Worm (Caenorhabditis elegans) whole organism, early embryonic: ENCODE data around the gene F14H3.3.

Source experiments
- B0310.2 ChIP-seq: sonication (generic microtip); optimal IDR thresholded peaks from 2 replicates; lab custom pipeline; 2016; ENCODE audit warnings: mild to moderate bottlenecking, missing genetic modification characterization, missing compliant biosample characterization
- F13C5.2 ChIP-seq: sonication (generic microtip); optimal IDR thresholded peaks from 2 replicates; lab custom pipeline; 2017; ENCODE audit warnings: mild to moderate bottlenecking, missing genetic modification characterization, inconsistent platforms, missing compliant biosample characterization
- aly-1 ChIP-seq: sonication (generic microtip); optimal IDR thresholded peaks from 2 replicates; lab custom pipeline; 2016; ENCODE audit warnings: missing genetic modification characterization, missing compliant biosample characterization
- ama-1 ChIP-seq: fragments of 150-350 bp; optimal IDR thresholded peaks from 2 replicates; lab custom pipeline; 2014
- ceh-13 ChIP-seq: fragments of 200-800 bp; sonication (Bioruptor generic); optimal IDR thresholded peaks from 2 replicates; lab custom pipeline; 2018; ENCODE audit warnings: mild to moderate bottlenecking, missing genetic modification characterization, missing compliant biosample characterization
- ceh-36 ChIP-seq: sonication (generic microtip); optimal IDR thresholded peaks from 2 replicates; lab custom pipeline; 2016; ENCODE audit warnings: missing genetic modification characterization, inconsistent platforms, missing compliant biosample characterization
- ets-7 ChIP-seq: sonication (generic microtip); optimal IDR thresholded peaks from 2 replicates; lab custom pipeline; 2016; ENCODE audit warnings: missing genotype, missing genetic modification characterization, missing compliant biosample characterization
- flt-1 ChIP-seq: fragments of 200-800 bp; sonication (Bioruptor generic); IDR thresholded peaks from 2 replicates; pipeline ENCODE4 v1.3.6; 2022; ENCODE audit warnings: missing genetic modification characterization, missing compliant biosample characterization
- hmbx-1 ChIP-seq: sonication (generic microtip); optimal IDR thresholded peaks from 2 replicates; lab custom pipeline; 2016; ENCODE audit warnings: mild to moderate bottlenecking, missing genetic modification characterization, missing compliant biosample characterization
- hmg-4 ChIP-seq: fragments of 200-800 bp; sonication (Bioruptor generic); optimal IDR thresholded peaks from 2 replicates; lab custom pipeline; 2018; ENCODE audit warnings: mild to moderate bottlenecking, missing genetic modification characterization, missing compliant biosample characterization
- hnd-1 ChIP-seq: sonication (generic microtip); optimal IDR thresholded peaks from 2 replicates; lab custom pipeline; 2016; ENCODE audit warnings: missing genetic modification characterization, missing compliant biosample characterization
- pes-1 ChIP-seq: fragments of 200-800 bp; sonication (Bioruptor generic); IDR thresholded peaks from 2 replicates; pipeline ENCODE4 v1.3.6; 2022; ENCODE audit warnings: missing genetic modification reagents, missing genetic modification characterization, missing compliant biosample characterization
- scrt-1 ChIP-seq: fragments of 200-800 bp; sonication (Bioruptor generic); IDR thresholded peaks from 2 replicates; pipeline ENCODE4 v1.3.6; 2022; ENCODE audit warnings: missing genetic modification characterization, missing compliant biosample characterization
- sea-1 ChIP-seq: fragments of 200-800 bp; sonication (Bioruptor generic); conservative IDR thresholded peaks from 2 replicates; pipeline ENCODE4 v1.3.6; 2022; ENCODE audit warnings: missing genetic modification characterization, missing compliant biosample characterization
- tbx-11 ChIP-seq: fragments of 200-800 bp; sonication (Bioruptor generic); IDR thresholded peaks from 2 replicates; pipeline ENCODE4 v1.3.6; 2022; ENCODE audit warnings: missing genetic modification characterization, missing compliant biosample characterization
- tbx-37 ChIP-seq: fragments of 200-800 bp; sonication (Bioruptor generic); conservative IDR thresholded peaks from 2 replicates; pipeline ENCODE4 v1.3.6; 2022; ENCODE audit warnings: missing genetic modification reagents, missing genetic modification characterization, missing compliant biosample characterization
- tra-4 ChIP-seq: sonication (generic microtip); optimal IDR thresholded peaks from 2 replicates; lab custom pipeline; 2017; ENCODE audit warnings: missing genetic modification characterization, missing compliant biosample characterization

The F14H3.3 gene

DNA sequence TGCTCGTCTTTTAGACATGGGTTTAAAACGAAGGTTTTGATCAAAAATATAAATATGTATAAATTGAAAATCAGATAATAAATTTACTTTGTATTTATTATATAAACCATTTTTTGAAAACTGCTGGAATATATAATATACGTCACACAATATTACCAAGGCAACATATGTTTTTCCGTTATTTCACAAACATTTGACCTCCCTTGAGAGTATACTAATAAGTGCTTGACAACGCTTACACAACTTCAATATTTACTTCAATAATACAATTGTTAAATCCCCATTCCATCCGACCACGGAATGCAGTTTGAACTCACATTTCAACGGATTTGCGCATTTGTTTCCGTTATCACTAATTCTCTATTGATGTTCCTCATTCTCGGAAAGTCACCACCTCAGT lies 5.8 kb downstream of the F14H3.3 start, which contains the start of gene str-198:
str-198 (plus strand) TSS at position 301 of the 400 bp plus-strand sequence.
- TF ChIP-seq tra-4 (tag; lab: Kevin White, UChicago) (no peak), hmbx-1 (tag; lab: Kevin White, UChicago) (no peak)

DNA sequence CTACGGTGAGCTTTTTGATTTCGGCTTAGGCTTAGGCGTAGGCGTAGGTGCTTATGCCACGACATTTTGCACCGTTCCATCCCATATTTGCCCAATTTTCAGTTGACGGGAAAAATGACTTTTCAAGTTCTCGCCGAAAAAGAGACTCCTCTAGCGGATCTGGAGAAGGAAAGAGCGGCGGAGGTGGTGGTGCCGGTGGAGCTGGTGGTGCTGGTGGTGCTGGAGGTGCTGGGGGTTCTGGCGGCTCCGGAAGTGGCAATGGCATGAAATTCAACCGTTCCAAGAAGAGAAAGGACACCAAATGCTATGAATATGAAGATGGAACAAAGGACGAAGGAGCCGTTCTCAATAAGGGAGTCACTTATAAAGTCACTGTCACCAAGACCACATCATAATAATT lies 6.2 kb downstream of the F14H3.3 start:
- TF ChIP-seq ama-1 (lab: Kevin White, UChicago), result no peak
- TF ChIP-seq hnd-1, result no peak
- TF ChIP-seq ceh-36 (tag; lab: Kevin White, UChicago), result no peak
- TF ChIP-seq tbx-11 (GFP tag; lab: Robert Waterston, UW), result 0 out of 2 replicates have a peak, but pooled peaks have one; percentile 7

DNA sequence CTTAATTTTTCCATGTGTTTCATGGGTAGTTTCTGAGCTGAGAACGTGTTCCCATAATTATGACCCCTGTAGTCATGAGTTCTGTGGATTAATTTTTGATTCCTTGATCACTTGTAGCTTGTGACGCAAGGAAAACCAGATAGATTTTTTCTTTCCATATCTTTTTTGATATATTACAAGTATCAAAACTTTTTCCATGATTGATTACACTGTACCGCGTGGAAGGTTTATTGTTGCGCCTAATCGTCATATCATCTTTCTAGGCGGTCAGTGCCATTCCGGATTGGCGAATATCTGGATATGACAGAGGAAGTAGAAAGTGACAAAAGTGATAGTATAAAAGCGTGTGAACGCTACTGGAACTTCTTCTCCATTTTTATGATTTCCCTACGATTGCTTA lies 6.7 kb downstream of the F14H3.3 start, which contains the start of gene ZK285.2:
ZK285.2 (plus strand) TSS at position 301 of the 400 bp plus-strand sequence.
- TF ChIP-seq ets-7 (tag; lab: Kevin White, UChicago) (no peak), ama-1 (lab: Kevin White, UChicago) (no peak), tbx-11 (GFP tag; lab: Robert Waterston, UW) (no peak), pes-1 (no peak), hmg-4 (GFP tag; lab: Kevin White, UChicago) (no peak), tbx-37 (no peak), tra-4 (tag; lab: Kevin White, UChicago) (no peak), flt-1 (no peak), F13C5.2 (tag; lab: Kevin White, UChicago) (no peak), sea-1 (GFP tag; lab: Robert Waterston, UW) (no peak), scrt-1 (no peak)

DNA sequence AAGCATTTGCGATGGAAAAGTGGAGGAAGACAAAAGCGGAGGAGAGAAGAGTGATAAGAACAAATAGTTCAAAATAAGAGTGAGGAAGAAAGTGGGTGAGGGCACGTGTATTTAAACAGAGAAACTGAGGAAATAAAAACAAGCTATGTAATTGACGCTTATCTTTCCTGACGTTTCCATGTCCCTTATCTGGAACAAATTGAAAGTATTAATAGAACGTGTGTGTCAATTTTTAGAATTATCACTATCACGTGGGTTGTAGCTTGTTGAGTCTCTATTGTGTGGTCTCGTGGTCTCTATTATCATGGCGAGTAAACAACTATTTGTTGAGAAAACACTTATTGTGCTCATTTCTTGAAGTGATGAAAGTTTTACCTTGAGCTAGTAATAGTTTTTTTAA lies 7.4 kb downstream of the F14H3.3 start, which contains the start of gene T10C6.15:
T10C6.15 (minus strand) TSS at position 104 of the 400 bp plus-strand sequence.
- TF ChIP-seq ama-1 (lab: Kevin White, UChicago) (no peak), hmg-4 (GFP tag; lab: Kevin White, UChicago) (no peak), scrt-1 (no peak), F13C5.2 (tag; lab: Kevin White, UChicago) (no peak), ceh-13 (GFP tag; lab: Kevin White, UChicago) (no peak), pes-1 (no peak), tra-4 (tag; lab: Kevin White, UChicago) (no peak), ets-7 (tag; lab: Kevin White, UChicago) (no peak), sea-1 (GFP tag; lab: Robert Waterston, UW) (no peak), tbx-37 (no peak), aly-1 (no peak), flt-1 (no peak), ceh-36 (tag; lab: Kevin White, UChicago) (no peak), B0310.2 (no peak), hmbx-1 (tag; lab: Kevin White, UChicago) (no peak), hnd-1 (no peak), tbx-11 (GFP tag; lab: Robert Waterston, UW) (no peak)

DNA sequence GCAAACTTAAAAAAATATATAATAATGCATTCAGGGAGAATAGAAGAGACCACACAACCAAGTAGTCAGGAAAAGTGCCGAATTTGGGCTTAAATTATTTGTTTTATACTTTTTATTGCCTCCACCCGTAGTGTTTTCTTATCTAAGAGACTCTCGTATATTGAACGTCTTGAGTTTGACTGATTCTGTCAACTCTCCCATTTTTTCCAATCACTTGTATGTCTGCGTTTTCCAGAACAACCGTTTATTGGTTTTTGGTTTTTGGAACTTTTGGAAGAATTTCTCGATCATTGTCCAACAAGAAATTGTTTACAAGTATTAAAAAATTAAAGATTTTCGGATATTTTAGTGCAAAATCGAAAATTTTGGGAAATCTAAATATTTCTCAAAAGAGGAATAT lies 9.6 kb downstream of the F14H3.3 start:
- TF ChIP-seq hnd-1, result no peak
- no peak for TF ChIP-seq tbx-37
- no peak for TF ChIP-seq B0310.2
- TF ChIP-seq scrt-1, result no peak
- no peak for TF ChIP-seq ama-1 (lab: Kevin White, UChicago)
- no peak for TF ChIP-seq F13C5.2 (tag; lab: Kevin White, UChicago)
- no peak for TF ChIP-seq ceh-13 (GFP tag; lab: Kevin White, UChicago)
- TF ChIP-seq ceh-36 (tag; lab: Kevin White, UChicago), result no peak
- no peak for TF ChIP-seq aly-1
- no peak for TF ChIP-seq hmg-4 (GFP tag; lab: Kevin White, UChicago)
- no peak for TF ChIP-seq pes-1
- no peak for TF ChIP-seq ets-7 (tag; lab: Kevin White, UChicago)
- TF ChIP-seq tra-4 (tag; lab: Kevin White, UChicago), result no peak
- no peak for TF ChIP-seq sea-1 (GFP tag; lab: Robert Waterston, UW)
- no peak for TF ChIP-seq tbx-11 (GFP tag; lab: Robert Waterston, UW)

DNA sequence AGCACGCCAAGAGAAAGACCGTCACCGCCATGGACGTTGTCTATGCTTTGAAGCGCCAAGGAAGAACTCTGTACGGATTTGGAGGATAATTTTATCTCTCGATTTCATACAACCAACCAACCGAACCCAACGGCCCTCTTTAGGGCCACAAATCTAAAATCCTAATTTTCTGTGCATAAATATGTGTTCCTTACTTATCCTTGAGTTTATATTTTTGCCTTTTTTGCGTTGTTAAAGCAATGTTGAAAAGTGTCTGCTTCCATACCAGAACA lies 10.6 kb downstream of the F14H3.3 start:
- TF ChIP-seq hnd-1 (no peak), hmg-4 (GFP tag; lab: Kevin White, UChicago) (no peak), ama-1 (lab: Kevin White, UChicago) (peak; percentile 83), tbx-11 (GFP tag; lab: Robert Waterston, UW) (0 out of 2 replicates have a peak, but pooled peaks have one; percentile 1), aly-1 (peak; percentile 81), B0310.2 (peak; percentile 32), scrt-1 (no peak), ceh-36 (tag; lab: Kevin White, UChicago) (peak; percentile 3)

DNA sequence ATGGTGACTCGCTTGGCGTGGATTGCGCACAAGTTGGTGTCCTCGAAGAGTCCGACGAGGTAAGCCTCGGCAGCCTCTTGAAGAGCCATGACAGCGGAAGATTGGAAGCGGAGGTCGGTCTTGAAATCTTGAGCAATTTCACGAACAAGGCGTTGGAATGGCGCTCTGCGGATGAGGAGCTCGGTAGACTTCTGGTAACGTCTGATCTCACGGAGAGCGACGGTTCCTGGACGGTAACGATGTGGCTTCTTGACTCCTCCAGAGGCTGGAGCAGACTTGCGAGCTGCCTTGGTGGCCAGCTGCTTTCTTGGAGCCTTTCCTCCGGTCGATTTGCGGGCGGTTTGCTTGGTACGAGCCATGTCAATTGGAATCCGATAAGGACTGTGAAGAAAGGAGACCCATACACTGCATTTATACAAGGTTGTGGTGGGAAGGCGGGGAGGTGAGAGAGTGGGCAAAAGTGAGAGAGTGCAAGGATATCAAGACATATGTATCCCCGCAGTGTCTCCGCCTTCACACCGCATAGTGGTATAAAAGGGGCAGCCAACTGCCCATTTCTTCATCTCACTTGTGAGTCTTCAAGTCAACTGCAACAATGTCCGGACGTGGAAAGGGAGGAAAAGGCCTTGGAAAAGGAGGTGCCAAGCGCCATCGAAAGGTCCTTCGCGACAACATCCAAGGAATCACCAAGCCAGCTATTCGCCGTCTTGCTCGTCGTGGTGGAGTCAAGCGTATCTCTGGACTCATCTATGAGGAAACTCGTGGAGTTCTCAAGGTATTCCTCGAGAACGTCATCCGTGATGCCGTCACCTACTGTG lies 11.1 kb downstream of the F14H3.3 start, which contains the start of the genes his-2 and his-1:
his-2 (minus strand) TSS at position 359 of the 818 bp plus-strand sequence.
his-1 (plus strand) TSS at position 596 of the 818 bp plus-strand sequence.
- TF ChIP-seq aly-1 (peak; percentile 61), sea-1 (GFP tag; lab: Robert Waterston, UW) (peak; percentile 47; the same call in 1 of the 2 replicates), flt-1 (peak; percentile 43), ama-1 (lab: Kevin White, UChicago) (peak; percentile 95), pes-1 (peak; percentile 73), tbx-11 (GFP tag; lab: Robert Waterston, UW) (peak; percentile 49; the same call in 1 of the 2 replicates)

DNA sequence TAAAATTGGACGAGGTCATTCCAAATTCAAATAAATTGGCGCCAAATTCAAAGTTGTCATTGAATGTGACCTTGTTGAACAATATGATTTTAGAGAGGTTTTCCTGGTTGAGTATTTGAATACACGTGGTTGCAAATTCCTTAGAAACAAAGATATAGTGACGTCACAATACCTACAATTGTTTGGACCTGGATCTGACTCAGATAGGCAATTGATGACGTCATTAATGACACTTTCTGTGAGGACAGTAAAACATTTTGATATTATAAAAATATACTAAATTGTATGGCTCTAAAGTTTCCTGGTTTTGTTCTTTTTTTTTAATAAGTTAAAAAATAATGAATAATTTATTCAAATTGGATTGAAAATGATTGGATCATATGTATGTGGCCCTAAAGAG lies 11.9 kb downstream of the F14H3.3 start:
- TF ChIP-seq tra-4 (tag; lab: Kevin White, UChicago), result no peak
- TF ChIP-seq hmg-4 (GFP tag; lab: Kevin White, UChicago), result no peak
- no peak for TF ChIP-seq flt-1
- TF ChIP-seq pes-1, result no peak; the same call in 1 of the 2 replicates
- no peak for TF ChIP-seq tbx-11 (GFP tag; lab: Robert Waterston, UW)
- TF ChIP-seq ceh-36 (tag; lab: Kevin White, UChicago), result no peak
- TF ChIP-seq ets-7 (tag; lab: Kevin White, UChicago), result no peak
- no peak for TF ChIP-seq ama-1 (lab: Kevin White, UChicago)
- TF ChIP-seq aly-1, result no peak
- no peak for TF ChIP-seq scrt-1
- no peak for TF ChIP-seq hmbx-1 (tag; lab: Kevin White, UChicago)
- no peak for TF ChIP-seq sea-1 (GFP tag; lab: Robert Waterston, UW)
- no peak for TF ChIP-seq B0310.2
- TF ChIP-seq tbx-37, result no peak
- TF ChIP-seq hnd-1, result no peak
- TF ChIP-seq ceh-13 (GFP tag; lab: Kevin White, UChicago), result no peak
- TF ChIP-seq F13C5.2 (tag; lab: Kevin White, UChicago), result no peak
